In genomic region chr3R:16647716-16648016, dm6 we compare ENCODE assay signal across 1 fruit fly cellular context.
A peak's percentile ranks its signal among the peaks of the same experiment; 100 is the strongest.
TF ChIP-seq lines count a peak whose summit lies in the region.

No protein-coding gene starts in this region.

TF ChIP-seq in whole organism, embryonic, 481 proteins besides CTCF, POLR2A, EP300 and RAD21 (continued from another document):
- TF ChIP-seq CG12659 (GFP tag; optimal IDR thresholded peaks at IDR 0.05; lab: Kevin White, UChicago): no peak
- TF ChIP-seq CG13287 (GFP tag; IDR thresholded peaks at IDR 0.05; lab: Robert Waterston, UW; ENCODE audit: partially characterized antibody): peak; percentile 22; the same call in 1 of the 2 replicates
- no peak for TF ChIP-seq CG17829 (tag; optimal IDR thresholded peaks at IDR 0.05; lab: Kevin White, UChicago)
- TF ChIP-seq CG18599 (GFP tag; optimal IDR thresholded peaks at IDR 0.05; lab: Kevin White, UChicago): no peak
- TF ChIP-seq E2f2 (GFP tag; IDR thresholded peaks at IDR 0.05; lab: Robert Waterston, UW): 0 out of 2 replicates have a peak, but pooled peaks have one; percentile 44
- TF ChIP-seq dysf (GFP tag; IDR thresholded peaks at IDR 0.05; lab: Robert Waterston, UW): no peak
- TF ChIP-seq CG11456 (GFP tag; IDR thresholded peaks at IDR 0.05; lab: Robert Waterston, UW): no peak
- TF ChIP-seq CG32772 (GFP tag; IDR thresholded peaks at IDR 0.05; lab: Robert Waterston, UW): no peak
- no peak for TF ChIP-seq GATAe (GFP tag; conservative IDR thresholded peaks at IDR 0.05; lab: Robert Waterston, UW)
- peak; percentile 4; the same call in 1 of the 2 replicates for TF ChIP-seq nerfin-2 (GFP tag; IDR thresholded peaks at IDR 0.05; lab: Robert Waterston, UW; ENCODE audit: partially characterized antibody)
- TF ChIP-seq pzg (GFP tag; optimal IDR thresholded peaks at IDR 0.05; lab: Kevin White, UChicago): peak; percentile 1
- no peak for TF ChIP-seq Atf-2 (GFP tag; optimal IDR thresholded peaks at IDR 0.05; lab: Kevin White, UChicago)
- TF ChIP-seq CG32532 (GFP tag; IDR thresholded peaks at IDR 0.05; lab: Robert Waterston, UW): no peak
- peak; percentile 51 for TF ChIP-seq BEAF-32 (GFP tag; optimal IDR thresholded peaks at IDR 0.05; lab: Kevin White, UChicago)
- TF ChIP-seq sna (GFP tag; IDR thresholded peaks at IDR 0.05; lab: Robert Waterston, UW; ENCODE audit: partially characterized antibody): no peak; the same call in 1 of the 2 replicates
- TF ChIP-seq hbn (GFP tag; IDR thresholded peaks at IDR 0.05; lab: Robert Waterston, UW; ENCODE audit: partially characterized antibody): peak; percentile 43; the same call in 1 of the 2 replicates
- TF ChIP-seq kah (GFP tag; optimal IDR thresholded peaks at IDR 0.05; lab: Kevin White, UChicago): no peak
- peak; percentile 50; the same call in 1 of the 2 replicates for TF ChIP-seq Scr (GFP tag; IDR thresholded peaks at IDR 0.05; lab: Robert Waterston, UW; ENCODE audit: partially characterized antibody)
- TF ChIP-seq dm (GFP tag; optimal IDR thresholded peaks at IDR 0.05; lab: Kevin White, UChicago): peak; percentile 90
- no peak for TF ChIP-seq CG12299 (tag; optimal IDR thresholded peaks at IDR 0.05; lab: Kevin White, UChicago)
- TF ChIP-seq Kr (GFP tag; optimal IDR thresholded peaks at IDR 0.05; lab: Kevin White, UChicago): no peak
- no peak for TF ChIP-seq peb (GFP tag; IDR thresholded peaks at IDR 0.05; lab: Robert Waterston, UW)
- no peak for TF ChIP-seq CG11093 (GFP tag; IDR thresholded peaks at IDR 0.05; lab: Robert Waterston, UW)
- peak; percentile 53 for TF ChIP-seq Sin3A (optimal IDR thresholded peaks at IDR 0.05; lab: Kevin White, UChicago)
- TF ChIP-seq CrebB (tag; optimal IDR thresholded peaks at IDR 0.05; lab: Kevin White, UChicago): no peak
- TF ChIP-seq CG3065 (GFP tag; optimal IDR thresholded peaks at IDR 0.05; lab: Kevin White, UChicago): no peak
- no peak for TF ChIP-seq ci (GFP tag; IDR thresholded peaks at IDR 0.05; lab: Robert Waterston, UW)
- no peak for TF ChIP-seq CG9437 (GFP tag; optimal IDR thresholded peaks at IDR 0.05; lab: Kevin White, UChicago)
- no peak for TF ChIP-seq CG3838 (GFP tag; optimal IDR thresholded peaks at IDR 0.05; lab: Kevin White, UChicago)
- no peak for TF ChIP-seq jing (GFP tag; optimal IDR thresholded peaks at IDR 0.05; lab: Kevin White, UChicago)
- peak; percentile 39 for TF ChIP-seq Dp (GFP tag; optimal IDR thresholded peaks at IDR 0.05; lab: Kevin White, UChicago)
- TF ChIP-seq CG8359 (GFP tag; optimal IDR thresholded peaks at IDR 0.05; lab: Kevin White, UChicago; ENCODE audit: borderline replicate concordance): no peak
- TF ChIP-seq da (GFP tag; optimal IDR thresholded peaks at IDR 0.05; lab: Kevin White, UChicago): no peak
- no peak for TF ChIP-seq ro (GFP tag; IDR thresholded peaks at IDR 0.05; lab: Robert Waterston, UW)
- peak; percentile 89 for TF ChIP-seq MESR4 (GFP tag; optimal IDR thresholded peaks at IDR 0.05; lab: Kevin White, UChicago)
- peak in 1 of 2 experiments; percentile 24 for TF ChIP-seq Trl (optimal IDR thresholded peaks at IDR 0.05; lab: Kevin White, UChicago)
- no peak for TF ChIP-seq Trl (GFP tag; optimal IDR thresholded peaks at IDR 0.05; lab: Kevin White, UChicago)
- TF ChIP-seq ttk (GFP tag; IDR thresholded peaks at IDR 0.05; lab: Robert Waterston, UW): no peak
- peak; percentile 87 for TF ChIP-seq YL-1 (GFP tag; optimal IDR thresholded peaks at IDR 0.05; lab: Kevin White, UChicago)
- peak; percentile 42 for TF ChIP-seq CG3163 (GFP tag; optimal IDR thresholded peaks at IDR 0.05; lab: Kevin White, UChicago)
- TF ChIP-seq NK7.1 (GFP tag; optimal IDR thresholded peaks at IDR 0.05; lab: Kevin White, UChicago): no peak
- TF ChIP-seq CG34422 (GFP tag; IDR thresholded peaks at IDR 0.05; lab: Robert Waterston, UW): peak; percentile 61; the same call in 1 of the 3 replicates
- TF ChIP-seq bigmax (GFP tag; optimal IDR thresholded peaks at IDR 0.05; lab: Kevin White, UChicago): peak; percentile 99
- TF ChIP-seq CG1233 (GFP tag; optimal IDR thresholded peaks at IDR 0.05; lab: Kevin White, UChicago): no peak
- TF ChIP-seq Neu2 (GFP tag; optimal IDR thresholded peaks at IDR 0.05; lab: Kevin White, UChicago; ENCODE audit: borderline replicate concordance): no peak
- no peak for TF ChIP-seq HmgZ (tag; optimal IDR thresholded peaks at IDR 0.05; lab: Kevin White, UChicago)
- TF ChIP-seq Mes4 (GFP tag; optimal IDR thresholded peaks at IDR 0.05; lab: Kevin White, UChicago): no peak
- TF ChIP-seq dpn (GFP tag; optimal IDR thresholded peaks at IDR 0.05; lab: Kevin White, UChicago): no peak
- no peak for TF ChIP-seq crol (GFP tag; IDR thresholded peaks at IDR 0.05; lab: Robert Waterston, UW)
- no peak for TF ChIP-seq Camta (GFP tag; optimal IDR thresholded peaks at IDR 0.05; lab: Kevin White, UChicago)
- TF ChIP-seq toy (GFP tag; IDR thresholded peaks at IDR 0.05; lab: Robert Waterston, UW): no peak
- no peak for TF ChIP-seq CG43689 (GFP tag; IDR thresholded peaks at IDR 0.05; lab: Robert Waterston, UW)
- no peak for TF ChIP-seq trem (tag; optimal IDR thresholded peaks at IDR 0.05; lab: Kevin White, UChicago)
- no peak for TF ChIP-seq Dip3 (GFP tag; optimal IDR thresholded peaks at IDR 0.05; lab: Kevin White, UChicago)
- TF ChIP-seq CG7839 (tag; optimal IDR thresholded peaks at IDR 0.05; lab: Kevin White, UChicago): no peak
- TF ChIP-seq CG33557 (GFP tag; optimal IDR thresholded peaks at IDR 0.05; lab: Kevin White, UChicago): no peak
- TF ChIP-seq Mad (GFP tag; optimal IDR thresholded peaks at IDR 0.05; lab: Kevin White, UChicago): no peak
- no peak for TF ChIP-seq Nf-YA (GFP tag; IDR thresholded peaks at IDR 0.05; lab: Robert Waterston, UW)
- no peak; the same call in 1 of the 2 replicates for TF ChIP-seq unc-4 (GFP tag; IDR thresholded peaks at IDR 0.05; lab: Robert Waterston, UW; ENCODE audit: partially characterized antibody)
- TF ChIP-seq Sry-δ (GFP tag; optimal IDR thresholded peaks at IDR 0.05; lab: Kevin White, UChicago): peak; percentile 36
- no peak for TF ChIP-seq CG11723 (GFP tag; optimal IDR thresholded peaks at IDR 0.05; lab: Kevin White, UChicago)
TF ChIP-seq in whole organism, embryonic: peak in this region for 24.
